Worm (Caenorhabditis elegans) whole organism, mixed stage, embryonic: ENCODE data around the gene swd-2.2.

Experiments
- elt-3 ChIP-seq: fragments of 150-350 bp; optimal IDR thresholded peaks from 2 replicates; lab custom pipeline; 2014; ENCODE audit warnings: missing biosample characterization, missing genetic modification characterization
- nhr-76 ChIP-seq: sonication (generic microtip); optimal IDR thresholded peaks from 2 replicates; lab custom pipeline; 2017; ENCODE audit warnings: missing biosample characterization, missing genetic modification characterization

DNA sequence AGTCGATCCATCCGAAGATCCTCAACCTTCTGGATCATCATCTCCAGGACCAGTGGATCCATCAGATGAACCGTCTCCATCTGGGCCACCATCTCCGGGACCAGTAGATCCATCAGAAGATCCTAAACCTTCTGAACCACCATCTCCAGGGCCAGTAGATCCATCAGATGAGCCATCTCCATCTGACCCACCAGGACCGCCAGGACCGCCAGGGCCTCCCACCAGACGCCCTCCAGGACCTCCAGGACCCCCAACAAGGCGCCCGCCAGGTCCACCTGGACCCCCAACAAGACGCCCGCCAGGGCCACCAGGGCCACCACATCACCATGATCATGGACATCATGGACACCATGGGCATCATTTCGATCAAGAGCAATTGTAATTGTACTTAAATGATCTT lies 47.0 kb upstream of the swd-2.2 start:
- TF ChIP-seq elt-3 (tag; lab: Kevin White, UChicago): no peak
- TF ChIP-seq nhr-76: no peak
